Worm (Caenorhabditis elegans) whole organism, L3 larva: Measurements from ENCODE around the gene plpp-1.1.

Experiments
- ama-1 ChIP-seq: fragments of 150-350 bp; optimal IDR thresholded peaks from 2 replicates; lab custom pipeline; 2018
- ceh-82 ChIP-seq: fragments of 150-350 bp; optimal IDR thresholded peaks from 2 replicates; lab custom pipeline; 2014; ENCODE audit warnings: missing biosample characterization, missing genetic modification characterization

ce11 chrII:3935098-3935497 is 7.3 kb upstream of the plpp-1.1 start:
- TF ChIP-seq ama-1 (no peak), ceh-82 (tag; lab: Kevin White, UChicago) (no peak)
